Worm (Caenorhabditis elegans): Measurements from ENCODE around the gene ubh-4.

DNA sequence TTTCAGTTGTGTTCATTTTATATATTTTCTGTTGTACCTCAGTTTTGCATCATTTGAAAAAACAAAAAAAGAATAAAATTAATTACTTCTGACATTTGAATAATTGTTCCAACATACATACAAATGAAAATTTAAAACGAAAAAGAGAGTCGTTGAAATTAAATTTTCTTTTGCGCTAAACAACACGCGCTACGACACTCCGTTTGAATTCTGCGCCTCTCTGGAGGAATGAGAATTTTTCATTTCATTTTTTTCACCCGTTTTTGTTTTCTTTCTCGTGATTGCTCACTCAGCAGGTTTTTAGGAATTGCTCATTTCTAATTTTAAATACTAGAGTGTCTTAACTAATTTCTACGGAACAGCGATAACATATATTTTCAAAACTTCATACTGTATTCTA is 2.2 kb upstream of the ubh-4 start:
- no peak for TF ChIP-seq ZK546.5 (tag; optimal IDR thresholded peaks at IDR 0.05)
- peak; percentile 79 for TF ChIP-seq pha-4 (tag; optimal IDR thresholded peaks at IDR 0.05)
- peak; percentile 84 for TF ChIP-seq lin-15B (tag; optimal IDR thresholded peaks at IDR 0.05)
- TF ChIP-seq elt-2 (tag; optimal IDR thresholded peaks at IDR 0.05): no peak
- no peak for TF ChIP-seq R02D3.7 (tag; optimal IDR thresholded peaks at IDR 0.05)
- TF ChIP-seq jun-1 (tag; optimal IDR thresholded peaks at IDR 0.05): no peak
- no peak for TF ChIP-seq zag-1 (tag; optimal IDR thresholded peaks at IDR 0.05)
- TF ChIP-seq nhr-237 (tag; optimal IDR thresholded peaks at IDR 0.05): no peak
- no peak for TF ChIP-seq nhr-77 (tag; optimal IDR thresholded peaks at IDR 0.05)
- TF ChIP-seq nhr-76 (tag; optimal IDR thresholded peaks at IDR 0.05): no peak
- no peak for TF ChIP-seq daf-12 (tag; optimal IDR thresholded peaks at IDR 0.05)
- TF ChIP-seq aly-2 (tag; optimal IDR thresholded peaks at IDR 0.05): no peak
- peak; percentile 29 for TF ChIP-seq snpc-4 (tag; optimal IDR thresholded peaks at IDR 0.05)
- TF ChIP-seq sea-2 (GFP tag; optimal IDR thresholded peaks at IDR 0.05): no peak
